Fruit fly (Drosophila melanogaster) whole organism, embryonic: ENCODE measurements around the gene CG5828.

ENCODE experiments used
- Abd-B ChIP-seq: fragments of 200-800 bp; sonication (Bioruptor generic); optimal IDR thresholded peaks from 2 replicates; lab custom pipeline; 2018; ENCODE audit warnings: missing biosample characterization, mild to moderate bottlenecking, missing genetic modification characterization, moderate library complexity
- C15 ChIP-seq: fragments of 200-800 bp; sonication (Bioruptor generic); IDR thresholded peaks from 3 replicates; pipeline ENCODE4 v1.3.6; 2022; ENCODE audit warnings: missing biosample characterization, missing genetic modification characterization
- CG11093 ChIP-seq: fragments of 200-800 bp; sonication (Bioruptor generic); IDR thresholded peaks from 3 replicates; pipeline ENCODE4 v1.3.6; 2022; ENCODE audit warnings: missing biosample characterization, missing genetic modification characterization
- CG11456 ChIP-seq: fragments of 200-800 bp; sonication (Bioruptor generic); IDR thresholded peaks from 3 replicates; pipeline ENCODE4 v1.3.6; 2022; ENCODE audit warnings: missing biosample characterization, missing genetic modification characterization
- CG11695 ChIP-seq: fragments of 200-800 bp; sonication (Bioruptor generic); IDR thresholded peaks from 3 replicates; pipeline ENCODE4 v1.3.6; 2022; ENCODE audit warnings: missing biosample characterization, missing genetic modification characterization
- CG13624 ChIP-seq: fragments of 200-800 bp; sonication (Bioruptor generic); optimal IDR thresholded peaks from 2 replicates; lab custom pipeline; 2016; ENCODE audit warnings: missing biosample characterization, missing genetic modification characterization
- CG14667 ChIP-seq: fragments of 200-800 bp; sonication (Bioruptor generic); IDR thresholded peaks from 2 replicates; pipeline ENCODE4 v1.3.6; 2022; ENCODE audit warnings: missing biosample characterization, missing genetic modification characterization
- CG1602 ChIP-seq: fragments of 200-800 bp; sonication (Bioruptor generic); optimal IDR thresholded peaks from 3 replicates; lab custom pipeline; 2016; ENCODE audit warnings: missing biosample characterization, missing genetic modification characterization
- CG18599 ChIP-seq: fragments of 200-800 bp; sonication (Bioruptor generic); optimal IDR thresholded peaks from 3 replicates; lab custom pipeline; 2017; ENCODE audit warnings: missing biosample characterization, missing genetic modification characterization, mild to moderate bottlenecking, moderate library complexity, missing genetic modification reagents
- CG31388 ChIP-seq: fragments of 200-800 bp; sonication (Bioruptor generic); optimal IDR thresholded peaks from 2 replicates; lab custom pipeline; 2016; ENCODE audit warnings: missing biosample characterization, missing genetic modification characterization
- CG34224 ChIP-seq: fragments of 200-800 bp; sonication (Bioruptor generic); IDR thresholded peaks from 3 replicates; pipeline ENCODE4 v1.3.6; 2022; ENCODE audit warnings: missing biosample characterization, missing genetic modification characterization; ENCODE audit not compliant: partially characterized antibody
- CG43689 ChIP-seq: fragments of 200-800 bp; sonication (Bioruptor generic); IDR thresholded peaks from 2 replicates; pipeline ENCODE4 v1.3.6; 2022; ENCODE audit warnings: missing biosample characterization, missing genetic modification characterization
- CG6791 ChIP-seq: fragments of 200-800 bp; sonication (Bioruptor generic); IDR thresholded peaks from 3 replicates; pipeline ENCODE4 v1.3.6; 2022; ENCODE audit warnings: missing biosample characterization, missing genetic modification characterization; ENCODE audit not compliant: partially characterized antibody
- CG8478 ChIP-seq: fragments of >200 bp; optimal IDR thresholded peaks from 2 replicates; lab custom pipeline; 2018
- CG8924 ChIP-seq: fragments of 200-800 bp; optimal IDR thresholded peaks from 3 replicates; lab custom pipeline; 2019; ENCODE audit warnings: missing biosample characterization, mild to moderate bottlenecking, missing genetic modification characterization, moderate library complexity
- CG9797 ChIP-seq: fragments of 200-800 bp; sonication (Bioruptor generic); optimal IDR thresholded peaks from 3 replicates; lab custom pipeline; 2018; ENCODE audit warnings: missing biosample characterization, mild to moderate bottlenecking, missing genetic modification characterization
- Dad ChIP-seq: fragments of 200-800 bp; sonication (Bioruptor generic); optimal IDR thresholded peaks from 3 replicates; lab custom pipeline; 2016; ENCODE audit warnings: missing biosample characterization, missing genetic modification characterization
- Dp ChIP-seq: fragments of 200-800 bp; sonication (Bioruptor generic); optimal IDR thresholded peaks from 2 replicates; lab custom pipeline; 2018; ENCODE audit warnings: missing biosample characterization, mild to moderate bottlenecking, missing genetic modification characterization, moderate library complexity
- Drgx ChIP-seq: fragments of 200-800 bp; sonication (Bioruptor generic); IDR thresholded peaks from 2 replicates; pipeline ENCODE4 v1.3.6; 2022; ENCODE audit warnings: missing biosample characterization, missing genetic modification characterization
- HHEX ChIP-seq: fragments of 200-800 bp; sonication (Bioruptor generic); optimal IDR thresholded peaks from 3 replicates; lab custom pipeline; 2017; ENCODE audit warnings: missing biosample characterization, mild to moderate bottlenecking, missing genetic modification characterization, missing genetic modification reagents
- HLH4C ChIP-seq: fragments of 200-800 bp; sonication (Bioruptor generic); IDR thresholded peaks from 3 replicates; pipeline ENCODE4 v1.3.6; 2022; ENCODE audit warnings: missing biosample characterization, missing genetic modification characterization; ENCODE audit not compliant: partially characterized antibody
- Hand ChIP-seq: fragments of 200-800 bp; sonication (Bioruptor generic); optimal IDR thresholded peaks from 2 replicates; lab custom pipeline; 2017; ENCODE audit warnings: mild to moderate bottlenecking, missing biosample characterization, missing genetic modification reagents, missing genetic modification characterization
- HmgZ ChIP-seq: fragments of 200-800 bp; sonication (Bioruptor generic); optimal IDR thresholded peaks from 2 replicates; lab custom pipeline; 2018; ENCODE audit warnings: missing biosample characterization, mild to moderate bottlenecking, missing genetic modification characterization
- Hr3 ChIP-seq: fragments of 200-800 bp; sonication (Bioruptor generic); optimal IDR thresholded peaks from 3 replicates; lab custom pipeline; 2016; ENCODE audit warnings: missing biosample characterization, missing genetic modification characterization
- Kr ChIP-seq: fragments of 200-800 bp; sonication (Bioruptor generic); optimal IDR thresholded peaks from 2 replicates; lab custom pipeline; 2017; ENCODE audit warnings: missing biosample characterization, mild to moderate bottlenecking, missing genetic modification characterization
- MBD-R2 ChIP-seq: fragments of 200-800 bp; sonication (Bioruptor generic); IDR thresholded peaks from 2 replicates; pipeline ENCODE4 v1.3.6; 2022; ENCODE audit warnings: missing biosample characterization, missing genetic modification characterization
- MESR4 ChIP-seq: fragments of 200-800 bp; sonication (Bioruptor generic); optimal IDR thresholded peaks from 2 replicates; lab custom pipeline; 2018; ENCODE audit warnings: missing biosample characterization, mild to moderate bottlenecking, missing genetic modification characterization, moderate library complexity
- Mes4 ChIP-seq: fragments of 200-800 bp; sonication (Bioruptor generic); optimal IDR thresholded peaks from 2 replicates; lab custom pipeline; 2016; ENCODE audit warnings: missing biosample characterization, missing genetic modification characterization
- Myb ChIP-seq: fragments of 200-800 bp; sonication (Bioruptor generic); optimal IDR thresholded peaks from 2 replicates; lab custom pipeline; 2016; ENCODE audit warnings: missing biosample characterization, missing genetic modification characterization
- Oli ChIP-seq: fragments of 200-800 bp; sonication (Bioruptor generic); optimal IDR thresholded peaks from 2 replicates; lab custom pipeline; 2018; ENCODE audit warnings: missing biosample characterization, mild to moderate bottlenecking, missing genetic modification characterization, moderate library complexity
- Pdp1 ChIP-seq, 2 experiments: fragments of 200-800 bp; sonication (Bioruptor generic); optimal IDR thresholded peaks; 3 replicates each; lab custom pipeline; 2016; ENCODE audit warnings: missing biosample characterization in 2 of 2, missing genetic modification characterization in 2 of 2, mild to moderate bottlenecking in 1 of 2, moderate library complexity in 1 of 2
- amos ChIP-seq: fragments of 200-800 bp; sonication (Bioruptor generic); IDR thresholded peaks from 2 replicates; pipeline ENCODE4 v1.3.6; 2022; ENCODE audit warnings: missing biosample characterization, missing genetic modification characterization; ENCODE audit not compliant: partially characterized antibody
- ase ChIP-seq: fragments of 200-800 bp; sonication (Bioruptor generic); IDR thresholded peaks from 3 replicates; pipeline ENCODE4 v1.3.6; 2022; ENCODE audit warnings: missing biosample characterization, missing genetic modification characterization
- az2 ChIP-seq: fragments of 200-800 bp; sonication (Bioruptor generic); optimal IDR thresholded peaks from 3 replicates; lab custom pipeline; 2016; ENCODE audit warnings: missing biosample characterization, missing genetic modification characterization
- br ChIP-seq: fragments of >200 bp; optimal IDR thresholded peaks from 2 replicates; lab custom pipeline; 2017
- disco-r ChIP-seq: fragments of 200-800 bp; sonication (Bioruptor generic); optimal IDR thresholded peaks from 2 replicates; lab custom pipeline; 2016; ENCODE audit warnings: missing biosample characterization, missing genetic modification characterization
- ham ChIP-seq: fragments of 200-800 bp; sonication (Bioruptor generic); IDR thresholded peaks from 2 replicates; pipeline ENCODE4 v1.3.6; 2022; ENCODE audit warnings: missing biosample characterization, missing genetic modification characterization
- hbn ChIP-seq: fragments of 200-800 bp; sonication (Bioruptor generic); IDR thresholded peaks from 2 replicates; pipeline ENCODE4 v1.3.6; 2022; ENCODE audit warnings: missing biosample characterization, missing genetic modification characterization; ENCODE audit not compliant: partially characterized antibody
- kni ChIP-seq: fragments of 200-800 bp; sonication (Bioruptor generic); optimal IDR thresholded peaks from 3 replicates; lab custom pipeline; 2017; ENCODE audit warnings: mild to moderate bottlenecking, missing biosample characterization, missing genetic modification reagents, missing genetic modification characterization
- lilli ChIP-seq: fragments of 200-800 bp; sonication (Bioruptor generic); optimal IDR thresholded peaks from 3 replicates; lab custom pipeline; 2016; ENCODE audit warnings: missing biosample characterization, missing genetic modification characterization
- mirr ChIP-seq: fragments of 200-800 bp; sonication (Bioruptor generic); optimal IDR thresholded peaks from 3 replicates; lab custom pipeline; 2018; ENCODE audit warnings: missing biosample characterization, mild to moderate bottlenecking, missing genetic modification characterization
- mld ChIP-seq: fragments of 200-800 bp; sonication (Bioruptor generic); IDR thresholded peaks from 3 replicates; pipeline ENCODE4 v1.3.6; 2022; ENCODE audit warnings: missing biosample characterization, missing genetic modification characterization; ENCODE audit not compliant: partially characterized antibody
- nau ChIP-seq: fragments of 200-800 bp; sonication (Bioruptor generic); optimal IDR thresholded peaks from 3 replicates; lab custom pipeline; 2017; ENCODE audit warnings: missing biosample characterization, mild to moderate bottlenecking, missing genetic modification characterization, missing genetic modification reagents
- otp ChIP-seq: fragments of 200-800 bp; sonication (Bioruptor generic); IDR thresholded peaks from 3 replicates; pipeline ENCODE4, ENCODE4 v1.3.6; 2022; ENCODE audit warnings: missing biosample characterization, missing genetic modification characterization
- row ChIP-seq: fragments of 200-800 bp; sonication (Bioruptor generic); IDR thresholded peaks from 3 replicates; pipeline ENCODE4 v1.3.6; 2022; ENCODE audit warnings: missing biosample characterization, missing genetic modification characterization
- sens ChIP-seq: fragments of 200-800 bp; sonication (Bioruptor generic); peaks from one replicate; lab custom pipeline; 2016; ENCODE audit warnings: missing biosample characterization, missing genetic modification characterization
- stwl ChIP-seq: fragments of 200-800 bp; sonication (Bioruptor generic); optimal IDR thresholded peaks from 3 replicates; lab custom pipeline; 2018; ENCODE audit warnings: missing biosample characterization, mild to moderate bottlenecking, missing genetic modification characterization, moderate library complexity
- tin ChIP-seq: fragments of 200-800 bp; sonication (Bioruptor generic); optimal IDR thresholded peaks from 3 replicates; lab custom pipeline; 2016; ENCODE audit warnings: missing biosample characterization, missing genetic modification characterization
- vfl ChIP-seq: fragments of 200-800 bp; sonication (Bioruptor generic); optimal IDR thresholded peaks from 2 replicates; lab custom pipeline; 2016; ENCODE audit warnings: missing biosample characterization, missing genetic modification characterization
- wdn ChIP-seq: fragments of 200-800 bp; sonication (Bioruptor generic); IDR thresholded peaks from 2 replicates; pipeline ENCODE4 v1.3.6; 2022; ENCODE audit warnings: missing biosample characterization, missing genetic modification characterization

CG5828 gene

dm6 chr2L:5044892-5045619 is 48.7 kb upstream of the CG5828 start (continued):
- TF ChIP-seq CG11093 (GFP tag; lab: Robert Waterston, UW) (no peak), CG11456 (GFP tag; lab: Robert Waterston, UW) (peak; percentile 79; the same call in 2 of the 3 replicates), Pdp1 (GFP tag; optimal IDR thresholded peaks at IDR 0.05; lab: Kevin White, UChicago) (peak; percentile 20 to 33), Hr3 (GFP tag; lab: Kevin White, UChicago) (peak; percentile 41), HmgZ (no peak), CG14667 (GFP tag; lab: Robert Waterston, UW) (peak; percentile 31; the same call in 1 of the 2 replicates), mirr (GFP tag; lab: Kevin White, UChicago) (peak; percentile 25), wdn (GFP tag; lab: Robert Waterston, UW) (0 out of 2 replicates have a peak, but pooled peaks have one; percentile 27), lilli (GFP tag; lab: Kevin White, UChicago) (peak; percentile 57), Oli (tag; lab: Kevin White, UChicago) (peak; percentile 66), CG31388 (GFP tag; lab: Kevin White, UChicago) (no peak), HHEX (GFP tag; lab: Kevin White, UChicago) (peak; percentile 69), tin (GFP tag; lab: Kevin White, UChicago) (peak; percentile 56), CG34224 (GFP tag; lab: Robert Waterston, UW) (no peak), CG8924 (peak; percentile 57), Abd-B (peak; percentile 24), CG6791 (GFP tag; lab: Robert Waterston, UW) (no peak), row (GFP tag; lab: Robert Waterston, UW) (peak; percentile 71), sens (peak; percentile 80), disco-r (GFP tag; lab: Kevin White, UChicago) (no peak), amos (GFP tag; lab: Robert Waterston, UW) (no peak), CG43689 (no peak), MBD-R2 (no peak), Dad (GFP tag; lab: Kevin White, UChicago) (peak; percentile 37), HLH4C (GFP tag; lab: Robert Waterston, UW) (no peak), Myb (GFP tag; lab: Kevin White, UChicago) (peak; percentile 18), hbn (GFP tag; lab: Robert Waterston, UW) (no peak), ham (GFP tag; lab: Robert Waterston, UW) (no peak; the same call in 1 of the 2 replicates), mld (GFP tag; lab: Robert Waterston, UW) (no peak), CG18599 (GFP tag; lab: Kevin White, UChicago) (peak; percentile 33), CG11695 (GFP tag; lab: Robert Waterston, UW) (peak; percentile 57; the same call in 1 of the 3 replicates), CG9797 (GFP tag; lab: Kevin White, UChicago) (no peak), CG8478 (lab: Kevin White, UChicago) (no peak), otp (no peak), MESR4 (GFP tag; lab: Kevin White, UChicago) (peak; percentile 7), Kr (GFP tag; lab: Kevin White, UChicago) (no peak), stwl (no peak), br (lab: Kevin White, UChicago) (no peak), Dp (GFP tag; lab: Kevin White, UChicago) (no peak), nau (GFP tag; lab: Kevin White, UChicago) (peak; percentile 16), CG1602 (peak; percentile 29), az2 (GFP tag; lab: Kevin White, UChicago) (peak; percentile 48), ase (GFP tag; lab: Robert Waterston, UW) (peak; percentile 54; the same call in 2 of the 3 replicates), C15 (GFP tag; lab: Robert Waterston, UW) (0 out of 3 replicates have a peak, but pooled peaks have one; percentile 21), Drgx (GFP tag; lab: Robert Waterston, UW) (peak; percentile 38), Mes4 (GFP tag; lab: Kevin White, UChicago) (no peak), CG13624 (GFP tag; lab: Kevin White, UChicago) (peak; percentile 45), kni (GFP tag; lab: Kevin White, UChicago) (no peak), vfl (GFP tag; lab: Kevin White, UChicago) (no peak), Hand (no peak)
